Worm (Caenorhabditis elegans) whole organism, young adult: ENCODE data around the gene kars-1.

Experiments
- B0019.2 ChIP-seq: fragments of 200-800 bp; sonication (Bioruptor generic); conservative IDR thresholded peaks from 2 replicates; pipeline ENCODE4 v1.3.6; 2022; ENCODE audit warnings: missing genetic modification reagents, missing genetic modification characterization, missing compliant biosample characterization
- B0035.1 ChIP-seq: sonication (generic microtip); optimal IDR thresholded peaks from 2 replicates; lab custom pipeline; 2016; ENCODE audit warnings: missing genetic modification characterization, mild to moderate bottlenecking, missing compliant biosample characterization, missing genotype, missing genetic modification reagents
- B0336.3 ChIP-seq: fragments of 200-800 bp; sonication (Bioruptor generic); IDR thresholded peaks from 2 replicates; pipeline ENCODE4 v1.3.6; 2022; ENCODE audit warnings: missing genetic modification characterization, missing compliant biosample characterization
- F10E7.11 ChIP-seq: sonication (generic microtip); optimal IDR thresholded peaks from 2 replicates; lab custom pipeline; 2017; ENCODE audit warnings: mild to moderate bottlenecking, missing genetic modification characterization, moderate library complexity, missing compliant biosample characterization
- F52B5.7 ChIP-seq: sonication (generic microtip); optimal IDR thresholded peaks from 2 replicates; lab custom pipeline; 2016; ENCODE audit warnings: mild to moderate bottlenecking, missing genetic modification characterization, missing compliant biosample characterization
- F57A8.1 ChIP-seq: fragments of 200-800 bp; sonication (Bioruptor generic); optimal IDR thresholded peaks from 2 replicates; lab custom pipeline; 2018; ENCODE audit warnings: mild to moderate bottlenecking, missing genetic modification characterization, moderate library complexity, missing compliant biosample characterization
- F57C9.4 ChIP-seq: sonication (generic microtip); optimal IDR thresholded peaks from 2 replicates; lab custom pipeline; 2017; ENCODE audit warnings: mild to moderate bottlenecking, missing genetic modification characterization, missing compliant biosample characterization
- K11D2.4 ChIP-seq: fragments of 200-800 bp; sonication (Bioruptor generic); IDR thresholded peaks from 2 replicates; pipeline ENCODE4 v1.3.6; 2022; ENCODE audit warnings: missing genetic modification reagents, missing genetic modification characterization, missing compliant biosample characterization
- K12H6.12 ChIP-seq: fragments of 200-800 bp; sonication (Bioruptor generic); optimal IDR thresholded peaks from 2 replicates; lab custom pipeline; 2018; ENCODE audit warnings: mild to moderate bottlenecking, missing genetic modification characterization, missing compliant biosample characterization
- atf-7 ChIP-seq: sonication (generic microtip); optimal IDR thresholded peaks from 2 replicates; lab custom pipeline; 2017; ENCODE audit warnings: mild to moderate bottlenecking, missing genetic modification characterization, missing compliant biosample characterization
- attf-3 ChIP-seq: fragments of 200-800 bp; sonication (Bioruptor generic); conservative IDR thresholded peaks from 2 replicates; pipeline ENCODE4 v1.3.6; 2022; ENCODE audit warnings: missing genetic modification reagents, missing genetic modification characterization, missing compliant biosample characterization
- attf-5 ChIP-seq: fragments of 200-800 bp; sonication (Bioruptor generic); optimal IDR thresholded peaks from 2 replicates; lab custom pipeline; 2018; ENCODE audit warnings: mild to moderate bottlenecking, missing genetic modification characterization, missing compliant biosample characterization
- bed-2 ChIP-seq: fragments of 200-800 bp; sonication (Bioruptor generic); IDR thresholded peaks from 2 replicates; pipeline ENCODE4 v1.3.6; 2022; ENCODE audit warnings: missing genetic modification reagents, missing genetic modification characterization, missing compliant biosample characterization
- ceh-100 ChIP-seq: fragments of 200-800 bp; sonication (Bioruptor generic); IDR thresholded peaks from 2 replicates; pipeline ENCODE4 v1.3.6; 2022; ENCODE audit warnings: missing genetic modification reagents, missing genetic modification characterization, missing compliant biosample characterization
- ceh-27 ChIP-seq: fragments of 200-800 bp; sonication (Bioruptor generic); optimal IDR thresholded peaks from 2 replicates; lab custom pipeline; 2018; ENCODE audit warnings: mild to moderate bottlenecking, missing genetic modification characterization, moderate library complexity, missing compliant biosample characterization
- ceh-79 ChIP-seq: sonication (generic microtip); optimal IDR thresholded peaks from 2 replicates; lab custom pipeline; 2017; ENCODE audit warnings: mild to moderate bottlenecking, missing genetic modification characterization, missing compliant biosample characterization
- ceh-91 ChIP-seq: fragments of 200-800 bp; sonication (Bioruptor generic); IDR thresholded peaks from 2 replicates; pipeline ENCODE4 v1.3.6; 2022; ENCODE audit warnings: missing genetic modification reagents, missing genetic modification characterization, missing compliant biosample characterization
- dox-1 ChIP-seq: fragments of 200-800 bp; sonication (Bioruptor generic); IDR thresholded peaks from 2 replicates; pipeline ENCODE4 v1.3.6; 2022; ENCODE audit warnings: missing genetic modification reagents, missing genetic modification characterization, missing compliant biosample characterization
- dpff-1 ChIP-seq: sonication (generic microtip); optimal IDR thresholded peaks from 2 replicates; lab custom pipeline; 2017; ENCODE audit warnings: mild to moderate bottlenecking, missing genetic modification characterization, missing compliant biosample characterization
- dpl-1 ChIP-seq: fragments of 150-350 bp; optimal IDR thresholded peaks from 2 replicates; lab custom pipeline; 2014; ENCODE audit warnings: missing biosample characterization, missing genetic modification reagents, missing genetic modification characterization
- ets-4 ChIP-seq: fragments of 200-800 bp; sonication (Bioruptor generic); optimal IDR thresholded peaks from 2 replicates; lab custom pipeline; 2018; ENCODE audit warnings: mild to moderate bottlenecking, missing genetic modification characterization, missing compliant biosample characterization
- gei-17 ChIP-seq: fragments of 200-800 bp; sonication (Bioruptor generic); optimal IDR thresholded peaks from 2 replicates; lab custom pipeline; 2018; ENCODE audit warnings: mild to moderate bottlenecking, missing genetic modification characterization, missing compliant biosample characterization
- him-1 ChIP-seq: sonication (generic microtip); optimal IDR thresholded peaks from 2 replicates; lab custom pipeline; 2016; ENCODE audit warnings: missing genotype, missing genetic modification reagents, missing genetic modification characterization, missing compliant biosample characterization
- hmg-1.2 ChIP-seq: fragments of 200-800 bp; sonication (Bioruptor generic); IDR thresholded peaks from 2 replicates; pipeline ENCODE4 v1.3.6; 2022; ENCODE audit warnings: missing genetic modification reagents, missing genetic modification characterization, missing compliant biosample characterization
- lag-1 ChIP-seq: fragments of 200-800 bp; sonication (Bioruptor generic); IDR thresholded peaks from 2 replicates; pipeline ENCODE4 v1.3.6; 2022; ENCODE audit warnings: missing genetic modification reagents, missing genetic modification characterization, missing compliant biosample characterization
- lin-26 ChIP-seq: fragments of 200-800 bp; sonication (Bioruptor generic); IDR thresholded peaks from 2 replicates; pipeline ENCODE4 v1.3.6; 2022; ENCODE audit warnings: missing genetic modification reagents, missing genetic modification characterization, missing compliant biosample characterization
- lin-54 ChIP-seq: fragments of 200-800 bp; sonication (Bioruptor generic); optimal IDR thresholded peaks from 2 replicates; lab custom pipeline; 2018; ENCODE audit warnings: mild to moderate bottlenecking, missing genetic modification characterization, missing compliant biosample characterization
- lir-1 ChIP-seq: fragments of 200-800 bp; sonication (Bioruptor generic); conservative IDR thresholded peaks from 2 replicates; pipeline ENCODE4 v1.3.6; 2022; ENCODE audit warnings: missing genetic modification reagents, missing genetic modification characterization, missing compliant biosample characterization
- madf-10 ChIP-seq: sonication (generic microtip); optimal IDR thresholded peaks from 2 replicates; lab custom pipeline; 2016; ENCODE audit warnings: mild to moderate bottlenecking, missing genetic modification characterization, missing compliant biosample characterization
- madf-6 ChIP-seq: fragments of 200-800 bp; sonication (Bioruptor generic); IDR thresholded peaks from 2 replicates; pipeline ENCODE4 v1.3.6; 2022; ENCODE audit warnings: missing genetic modification reagents, missing genetic modification characterization, missing compliant biosample characterization
- nhr-90 ChIP-seq: sonication (generic microtip); optimal IDR thresholded peaks from 2 replicates; lab custom pipeline; 2016; ENCODE audit warnings: missing genotype, mild to moderate bottlenecking, missing genetic modification characterization, missing compliant biosample characterization
- pbrm-1 ChIP-seq: fragments of 200-800 bp; sonication (Bioruptor generic); IDR thresholded peaks from 2 replicates; pipeline ENCODE4 v1.3.6; 2022; ENCODE audit warnings: missing genetic modification reagents, missing genetic modification characterization, missing compliant biosample characterization
- rec-8 ChIP-seq, 2 experiments: sonication (generic microtip); optimal IDR thresholded peaks; 2 replicates each; lab custom pipeline; 2016; ENCODE audit warnings: mild to moderate bottlenecking in 2 of 2, missing genetic modification characterization in 2 of 2, missing genetic modification reagents in 2 of 2, missing genotype in 2 of 2, missing biosample characterization in 1 of 2, missing compliant biosample characterization in 1 of 2, moderate library complexity in 1 of 2
- sdz-38 ChIP-seq: sonication (generic microtip); optimal IDR thresholded peaks from 2 replicates; lab custom pipeline; 2016; ENCODE audit warnings: missing genotype, missing genetic modification characterization, missing compliant biosample characterization
- sea-2 ChIP-seq: fragments of 200-800 bp; sonication (Bioruptor generic); IDR thresholded peaks from 2 replicates; pipeline ENCODE4 v1.3.6; 2022; ENCODE audit warnings: missing genetic modification characterization, missing compliant biosample characterization
- snpc-3.4 ChIP-seq: sonication (generic microtip); optimal IDR thresholded peaks from 2 replicates; lab custom pipeline; 2017; ENCODE audit warnings: missing genetic modification characterization, mild to moderate bottlenecking, missing compliant biosample characterization, antibody characterized with exemption, moderate library complexity, missing genotype, missing genetic modification reagents
- sptf-2 ChIP-seq: fragments of 200-800 bp; sonication (Bioruptor generic); optimal IDR thresholded peaks from 2 replicates; lab custom pipeline; 2018; ENCODE audit warnings: mild to moderate bottlenecking, missing genetic modification characterization, missing compliant biosample characterization
- tbx-9 ChIP-seq: sonication (generic microtip); optimal IDR thresholded peaks from 2 replicates; lab custom pipeline; 2016; ENCODE audit warnings: borderline replicate concordance, missing genetic modification characterization, inconsistent platforms, missing compliant biosample characterization
- tlf-1 ChIP-seq: fragments of 200-800 bp; sonication (Bioruptor generic); optimal IDR thresholded peaks from 2 replicates; lab custom pipeline; 2018; ENCODE audit warnings: mild to moderate bottlenecking, missing genetic modification characterization, missing compliant biosample characterization
- unc-62 ChIP-seq: fragments of 150-350 bp; optimal IDR thresholded peaks from 2 replicates; lab custom pipeline; 2014; ENCODE audit warnings: missing biosample characterization, missing genetic modification reagents, missing genetic modification characterization
- ztf-22 ChIP-seq: fragments of 200-800 bp; sonication (Bioruptor generic); optimal IDR thresholded peaks from 2 replicates; lab custom pipeline; 2018; ENCODE audit warnings: mild to moderate bottlenecking, missing genetic modification characterization, moderate library complexity, missing compliant biosample characterization
- ztf-6 ChIP-seq: fragments of 200-800 bp; sonication (Bioruptor generic); IDR thresholded peaks from 2 replicates; pipeline ENCODE4 v1.3.6; 2022; ENCODE audit warnings: missing genetic modification reagents, missing genetic modification characterization, missing compliant biosample characterization

The kars-1 gene

DNA sequence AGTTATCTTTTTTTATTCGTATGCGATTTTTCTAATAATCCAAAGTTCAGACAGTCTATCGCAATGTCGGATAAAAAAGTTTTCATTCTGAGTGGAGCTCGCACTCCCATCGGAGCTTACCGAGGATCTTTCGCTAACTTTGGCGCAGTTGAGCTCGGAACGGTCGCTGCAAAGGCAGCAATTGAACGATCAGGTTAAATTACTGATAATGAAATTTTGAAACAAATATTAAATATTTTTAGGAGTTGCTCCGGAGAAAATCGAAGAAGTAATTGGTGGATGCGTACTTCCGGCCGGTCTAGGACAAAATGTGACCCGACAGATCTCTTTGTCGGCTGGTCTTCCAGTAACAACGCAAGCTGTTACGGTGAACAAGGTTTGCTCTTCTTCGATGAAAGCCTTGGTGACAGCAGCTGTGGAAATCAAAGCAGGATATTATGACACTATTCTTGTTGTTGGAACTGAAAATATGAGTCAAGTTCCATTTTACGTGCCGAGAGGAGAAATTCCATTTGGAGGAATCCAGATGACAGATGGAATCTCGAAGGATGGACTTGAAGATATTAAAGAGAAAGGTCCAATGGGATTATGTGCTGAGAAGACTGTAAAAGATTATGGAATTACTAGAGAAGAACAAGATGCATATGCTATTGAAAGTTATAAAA is 3.5 kb upstream of the kars-1 start, which contains the start of gene T02G5.7 (continued):
- no peak for TF ChIP-seq him-1
- no peak for TF ChIP-seq rec-8 (tag; optimal IDR thresholded peaks at IDR 0.05; lab: Kevin White, UChicago)
- peak; percentile 75 for TF ChIP-seq dpff-1 (tag; lab: Kevin White, UChicago)
- TF ChIP-seq B0336.3 = peak; percentile 59; the same call in 1 of the 2 replicates
- no peak for TF ChIP-seq ets-4 (GFP tag; lab: Kevin White, UChicago)
- TF ChIP-seq ztf-22 = peak; percentile 20

DNA sequence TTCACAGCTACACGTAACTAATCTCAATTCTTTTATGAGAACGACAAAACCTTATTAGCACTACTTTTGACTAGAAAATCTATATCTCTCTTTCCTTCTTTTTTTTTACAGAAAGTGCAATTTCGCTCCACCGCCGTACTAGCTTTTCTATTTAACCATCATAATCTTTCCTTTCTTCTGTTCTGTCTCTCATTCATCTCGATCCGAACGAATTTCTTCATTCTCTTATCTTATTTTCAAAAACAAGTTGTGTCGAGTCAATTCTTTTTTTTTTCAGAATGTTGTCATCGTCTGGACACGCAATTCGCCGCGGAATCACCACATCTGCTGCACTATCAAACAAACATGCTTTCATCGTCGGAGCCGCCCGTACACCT is 1.3 kb upstream of the kars-1 start, which contains the start of gene kat-1:
kat-1 (plus strand) TSS at position 278 of the 377 bp plus-strand sequence.
- no peak for TF ChIP-seq sea-2 (GFP tag; lab: Robert Waterston, UW)
- no peak for TF ChIP-seq B0019.2
- 0 out of 2 replicates have a peak, but pooled peaks have one; percentile 4 for TF ChIP-seq dox-1 (GFP tag; lab: Robert Waterston, UW)

DNA sequence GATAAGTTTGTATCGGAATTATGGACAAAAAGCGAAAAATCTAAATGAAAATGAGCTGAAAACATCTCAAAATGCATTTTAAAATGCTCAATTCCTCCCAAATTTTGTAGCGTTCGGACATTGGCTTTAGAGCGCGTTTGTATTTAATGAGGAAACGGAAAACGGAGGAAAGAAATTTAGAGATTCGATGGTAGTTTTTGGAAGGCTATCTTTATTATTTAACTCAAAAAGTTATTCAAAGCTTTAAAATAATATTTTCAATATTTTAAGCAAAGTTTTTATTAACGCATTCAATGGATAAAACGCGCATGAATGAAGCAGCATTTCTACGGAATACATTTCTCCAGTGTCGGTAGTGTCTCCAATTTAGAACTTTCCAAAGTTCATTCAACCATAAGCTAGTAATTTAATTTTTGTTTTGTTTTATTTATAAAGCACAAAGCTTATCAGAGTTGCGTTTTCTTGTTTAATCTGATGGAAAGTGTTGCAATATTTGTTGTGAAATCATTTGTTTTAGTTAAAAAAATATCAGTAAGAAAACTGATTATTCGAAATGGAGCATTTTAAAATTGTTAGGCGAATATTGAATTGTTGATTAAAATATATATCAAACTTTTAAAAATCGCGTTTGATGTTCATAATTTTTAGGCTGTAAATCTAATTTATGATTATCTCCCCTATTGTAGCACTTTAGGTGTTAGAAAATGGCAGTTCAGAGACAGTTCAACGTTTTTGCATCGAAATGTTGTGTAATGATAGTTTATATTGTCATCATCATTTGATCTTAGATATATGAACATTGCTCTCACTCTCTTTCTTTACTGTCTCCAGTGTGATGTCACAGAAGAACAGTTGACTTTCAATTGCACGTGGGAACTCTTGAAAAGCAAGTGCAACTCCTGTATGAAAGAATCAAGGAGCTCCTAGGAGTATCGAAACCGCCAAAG is 648 bp upstream of the kars-1 start:
- TF ChIP-seq unc-62 (GFP tag; lab: Kevin White, UChicago) (no peak), lir-1 (GFP tag; lab: Robert Waterston, UW) (no peak), nhr-90 (tag; lab: Kevin White, UChicago) (no peak), pbrm-1 (GFP tag; lab: Robert Waterston, UW) (no peak), ceh-100 (GFP tag; lab: Robert Waterston, UW) (peak; percentile 87), sptf-2 (no peak), lin-54 (peak; percentile 18), lin-26 (GFP tag; lab: Robert Waterston, UW) (no peak), F52B5.7 (tag; lab: Kevin White, UChicago) (no peak), F10E7.11 (tag; lab: Kevin White, UChicago) (no peak), madf-6 (GFP tag; lab: Robert Waterston, UW) (no peak), sdz-38 (tag; lab: Kevin White, UChicago) (no peak), sea-2 (GFP tag; lab: Robert Waterston, UW) (no peak), tlf-1 (GFP tag; lab: Kevin White, UChicago) (no peak), madf-10 (no peak), ceh-27 (GFP tag; lab: Kevin White, UChicago) (peak; percentile 67), dpl-1 (GFP tag; lab: Kevin White, UChicago) (no peak), ztf-22 (no peak), ztf-6 (GFP tag; lab: Robert Waterston, UW) (no peak), bed-2 (GFP tag; lab: Robert Waterston, UW) (no peak), B0035.1 (tag; lab: Kevin White, UChicago) (no peak), snpc-3.4 (tag; lab: Kevin White, UChicago) (no peak), dpff-1 (tag; lab: Kevin White, UChicago) (no peak), atf-7 (tag; lab: Kevin White, UChicago) (no peak), hmg-1.2 (GFP tag; lab: Robert Waterston, UW) (no peak), K12H6.12 (tag; lab: Kevin White, UChicago) (peak; percentile 56), F57A8.1 (no peak), lag-1 (GFP tag; lab: Robert Waterston, UW) (no peak), attf-5 (GFP tag; lab: Kevin White, UChicago) (peak; percentile 21), gei-17 (GFP tag; lab: Kevin White, UChicago) (no peak), K11D2.4 (GFP tag; lab: Robert Waterston, UW) (no peak), tbx-9 (tag; lab: Kevin White, UChicago) (no peak), attf-3 (GFP tag; lab: Robert Waterston, UW) (peak; percentile 46; the same call in 1 of the 2 replicates), ceh-91 (no peak), F57C9.4 (tag; lab: Kevin White, UChicago) (no peak), ceh-79 (tag; lab: Kevin White, UChicago) (no peak)
